Worm (Caenorhabditis elegans) whole organism, young adult: Measurements from ENCODE around the gene acs-18.

Source experiments
- B0261.1 ChIP-seq: sonication (generic microtip); optimal IDR thresholded peaks from 2 replicates; lab custom pipeline; 2016; ENCODE audit warnings: mild to moderate bottlenecking, missing genetic modification characterization, moderate library complexity, missing compliant biosample characterization
- ceh-79 ChIP-seq: sonication (generic microtip); optimal IDR thresholded peaks from 2 replicates; lab custom pipeline; 2017; ENCODE audit warnings: mild to moderate bottlenecking, missing genetic modification characterization, missing compliant biosample characterization
- egrh-3 ChIP-seq: fragments of 200-800 bp; sonication (Bioruptor generic); IDR thresholded peaks from 2 replicates; pipeline ENCODE4 v1.3.6; 2022; ENCODE audit warnings: missing genetic modification reagents, missing genetic modification characterization, missing compliant biosample characterization
- fkh-3 ChIP-seq: sonication (generic microtip); optimal IDR thresholded peaks from 2 replicates; lab custom pipeline; 2016; ENCODE audit warnings: mild to moderate bottlenecking, missing genetic modification characterization, missing compliant biosample characterization
- lin-26 ChIP-seq: fragments of 200-800 bp; sonication (Bioruptor generic); IDR thresholded peaks from 2 replicates; pipeline ENCODE4 v1.3.6; 2022; ENCODE audit warnings: missing genetic modification reagents, missing genetic modification characterization, missing compliant biosample characterization
- lir-1 ChIP-seq: fragments of 200-800 bp; sonication (Bioruptor generic); conservative IDR thresholded peaks from 2 replicates; pipeline ENCODE4 v1.3.6; 2022; ENCODE audit warnings: missing genetic modification reagents, missing genetic modification characterization, missing compliant biosample characterization
- nfya-1 ChIP-seq: sonication (generic microtip); optimal IDR thresholded peaks from 2 replicates; lab custom pipeline; 2017; ENCODE audit warnings: antibody characterized with exemption, missing compliant biosample characterization, missing genetic modification characterization, borderline replicate concordance; ENCODE audit not compliant: insufficient read depth
- snpc-4 ChIP-seq, 5 experiments: fragments of 150-350 bp in 1 of 5; sonication (generic microtip) in 4 of 5; optimal IDR thresholded peaks; 2 replicates each; lab custom pipeline; 2014 to 2018; ENCODE audit warnings: missing genetic modification characterization in 5 of 5, missing biosample characterization in 3 of 5, antibody characterized with exemption in 2 of 5, mild to moderate bottlenecking in 2 of 5, missing compliant biosample characterization in 2 of 5, missing genotype in 2 of 5, moderate library complexity in 2 of 5, missing genetic modification reagents in 1 of 5
- unc-130 ChIP-seq: sonication (generic microtip); optimal IDR thresholded peaks from 2 replicates; lab custom pipeline; 2016; ENCODE audit warnings: missing genetic modification reagents, missing genetic modification characterization, missing compliant biosample characterization

ce11 chrIV:10296036-10296435 is 17.4 kb downstream of the acs-18 start:
- TF ChIP-seq B0261.1 (tag; lab: Kevin White, UChicago) (no peak), fkh-3 (tag; lab: Kevin White, UChicago) (no peak), egrh-3 (GFP tag; lab: Robert Waterston, UW) (no peak), unc-130 (no peak), ceh-79 (tag; lab: Kevin White, UChicago) (no peak), lir-1 (no peak), lin-26 (no peak), nfya-1 (tag; lab: Kevin White, UChicago) (no peak), snpc-4 (GFP tag; optimal IDR thresholded peaks at IDR 0.05; lab: Kevin White, UChicago) (no peak), snpc-4 (tag; optimal IDR thresholded peaks at IDR 0.05; lab: Kevin White, UChicago) (no peak)
